Worm (Caenorhabditis elegans) whole organism, L1 larva: ENCODE results near the gene T25B9.6.

Source experiments
- Y116A8C.19 ChIP-seq: sonication (generic microtip); optimal IDR thresholded peaks from 2 replicates; lab custom pipeline; 2016; ENCODE audit warnings: missing compliant biosample characterization, missing genetic modification characterization, borderline replicate concordance
- aly-2 ChIP-seq: fragments of 150-350 bp; optimal IDR thresholded peaks from 2 replicates; lab custom pipeline; 2014; ENCODE audit warnings: missing biosample characterization, missing genetic modification characterization
- blmp-1 ChIP-seq: fragments of 150-350 bp; optimal IDR thresholded peaks from 2 replicates; lab custom pipeline; 2014; ENCODE audit warnings: missing biosample characterization, missing genetic modification characterization
- ceh-82 ChIP-seq, 3 experiments: fragments of 150-350 bp in 1 of 3; sonication (generic microtip) in 2 of 3; optimal IDR thresholded peaks; 2 replicates each; lab custom pipeline; 2014 to 2017; ENCODE audit warnings: missing biosample characterization in 3 of 3, missing genetic modification characterization in 3 of 3
- dsc-1 ChIP-seq: sonication (generic microtip); optimal IDR thresholded peaks from 2 replicates; lab custom pipeline; 2016; ENCODE audit warnings: mild to moderate bottlenecking, missing genetic modification characterization, missing compliant biosample characterization
- efl-1 ChIP-seq, 4 experiments: fragments of 150-350 bp; optimal IDR thresholded peaks in 3 of 4; peaks in 1 of 4; 1 replicate in 1 of 4; 2 replicates in 3 of 4; lab custom pipeline; 2014; ENCODE audit warnings: missing biosample characterization in 2 of 4, missing genetic modification characterization in 2 of 4, missing genetic modification reagents in 2 of 4
- efl-3 ChIP-seq: fragments of 200-800 bp; sonication (Bioruptor generic); optimal IDR thresholded peaks from 2 replicates; lab custom pipeline; 2018; ENCODE audit warnings: mild to moderate bottlenecking, missing genetic modification characterization, missing compliant biosample characterization
- elt-2 ChIP-seq: sonication (generic microtip); optimal IDR thresholded peaks from 2 replicates; lab custom pipeline; 2016; ENCODE audit warnings: missing genetic modification characterization, mild to moderate bottlenecking, inconsistent platforms, missing compliant biosample characterization, missing genetic modification reagents
- fkh-4 ChIP-seq: sonication (generic microtip); optimal IDR thresholded peaks from 2 replicates; lab custom pipeline; 2016; ENCODE audit warnings: missing compliant biosample characterization, missing genetic modification characterization, borderline replicate concordance
- hlh-4 ChIP-seq: sonication (generic microtip); optimal IDR thresholded peaks from 2 replicates; lab custom pipeline; 2016; ENCODE audit warnings: mild to moderate bottlenecking, missing genetic modification characterization, missing compliant biosample characterization
- isw-1 ChIP-seq: fragments of 200-800 bp; sonication (Bioruptor generic); IDR thresholded peaks from 2 replicates; pipeline ENCODE4 v1.3.6; 2022; ENCODE audit warnings: missing genetic modification characterization, missing compliant biosample characterization
- jun-1 ChIP-seq: fragments of 150-350 bp; optimal IDR thresholded peaks from 2 replicates; lab custom pipeline; 2014; ENCODE audit warnings: missing biosample characterization, missing genetic modification reagents, missing genetic modification characterization
- lin-15B ChIP-seq: fragments of 150-350 bp; sonication (generic microtip); optimal IDR thresholded peaks from 3 replicates; lab custom pipeline; 2014; ENCODE audit warnings: missing biosample characterization, missing genetic modification characterization
- lin-35 ChIP-seq, 2 experiments: fragments of 150-350 bp; optimal IDR thresholded peaks; 2 replicates each; lab custom pipeline; 2014; ENCODE audit warnings: missing biosample characterization in 2 of 2, missing genetic modification characterization in 2 of 2, missing genetic modification reagents in 2 of 2
- lin-39 ChIP-seq: fragments of 150-350 bp; optimal IDR thresholded peaks from 2 replicates; lab custom pipeline; 2014; ENCODE audit warnings: missing biosample characterization, missing genetic modification reagents, missing genetic modification characterization
- lir-3 ChIP-seq: sonication (generic microtip); optimal IDR thresholded peaks from 2 replicates; lab custom pipeline; 2016; ENCODE audit warnings: mild to moderate bottlenecking, missing genetic modification characterization, moderate library complexity, missing compliant biosample characterization; ENCODE audit not compliant: poor library complexity
- lsy-2 ChIP-seq, 2 experiments: fragments of 150-350 bp; optimal IDR thresholded peaks; 2 replicates each; lab custom pipeline; 2014; ENCODE audit warnings: missing biosample characterization in 2 of 2, missing genetic modification characterization in 2 of 2
- nhr-11 ChIP-seq: fragments of 150-350 bp; optimal IDR thresholded peaks from 2 replicates; lab custom pipeline; 2014; ENCODE audit warnings: missing biosample characterization, missing genetic modification characterization
- nhr-20 ChIP-seq: sonication (generic microtip); optimal IDR thresholded peaks from 2 replicates; lab custom pipeline; 2016; ENCODE audit warnings: mild to moderate bottlenecking, missing genetic modification characterization, missing compliant biosample characterization
- nhr-237 ChIP-seq: fragments of 150-350 bp; optimal IDR thresholded peaks from 2 replicates; lab custom pipeline; 2014; ENCODE audit warnings: missing biosample characterization, missing genetic modification characterization
- nhr-28 ChIP-seq: fragments of 150-350 bp; optimal IDR thresholded peaks from 2 replicates; lab custom pipeline; 2014; ENCODE audit warnings: missing biosample characterization, missing genetic modification characterization
- nhr-71 ChIP-seq: sonication (generic microtip); optimal IDR thresholded peaks from 2 replicates; lab custom pipeline; 2016; ENCODE audit warnings: mild to moderate bottlenecking, missing genetic modification characterization, moderate library complexity, missing compliant biosample characterization
- nhr-77 ChIP-seq: fragments of 150-350 bp; optimal IDR thresholded peaks from 2 replicates; lab custom pipeline; 2014; ENCODE audit warnings: missing biosample characterization, missing genetic modification characterization
- nhr-84 ChIP-seq: sonication (generic microtip); optimal IDR thresholded peaks from 2 replicates; lab custom pipeline; 2017; ENCODE audit warnings: missing biosample characterization, missing genetic modification characterization
- nhr-90 ChIP-seq: sonication (generic microtip); optimal IDR thresholded peaks from 2 replicates; lab custom pipeline; 2016; ENCODE audit warnings: mild to moderate bottlenecking, missing genetic modification characterization, missing compliant biosample characterization; ENCODE audit not compliant: poor library complexity
- pag-3 ChIP-seq: sonication (generic microtip); optimal IDR thresholded peaks from 2 replicates; lab custom pipeline; 2017; ENCODE audit warnings: missing genetic modification characterization, mild to moderate bottlenecking, missing compliant biosample characterization, antibody characterized with exemption, borderline replicate concordance; ENCODE audit not compliant: insufficient read depth
- pqm-1 ChIP-seq: sonication (generic microtip); optimal IDR thresholded peaks from 3 replicates; lab custom pipeline; 2017; ENCODE audit warnings: missing biosample characterization, missing genetic modification characterization
- skn-1 ChIP-seq: fragments of 150-350 bp; optimal IDR thresholded peaks from 2 replicates; lab custom pipeline; 2014; ENCODE audit warnings: missing biosample characterization, missing genetic modification characterization
- sox-4 ChIP-seq: sonication (generic microtip); optimal IDR thresholded peaks from 2 replicates; lab custom pipeline; 2016; ENCODE audit warnings: missing genetic modification characterization, missing compliant biosample characterization
- sptf-1 ChIP-seq: fragments of 150-350 bp; optimal IDR thresholded peaks from 2 replicates; lab custom pipeline; 2014; ENCODE audit warnings: missing biosample characterization, missing genetic modification characterization
- swsn-7 ChIP-seq: sonication (generic microtip); optimal IDR thresholded peaks from 2 replicates; lab custom pipeline; 2016; ENCODE audit warnings: missing genetic modification characterization, missing compliant biosample characterization
- tbx-2 ChIP-seq: sonication (generic microtip); optimal IDR thresholded peaks from 2 replicates; lab custom pipeline; 2016; ENCODE audit warnings: missing genetic modification characterization, missing compliant biosample characterization
- unc-30 ChIP-seq: sonication (generic microtip); optimal IDR thresholded peaks from 2 replicates; lab custom pipeline; 2017; ENCODE audit warnings: missing biosample characterization, missing genetic modification characterization
- zag-1 ChIP-seq: fragments of 150-350 bp; optimal IDR thresholded peaks from 2 replicates; lab custom pipeline; 2014; ENCODE audit warnings: missing biosample characterization, missing genetic modification characterization
- zip-4 ChIP-seq: fragments of 200-800 bp; sonication (Bioruptor generic); optimal IDR thresholded peaks from 2 replicates; lab custom pipeline; 2018; ENCODE audit warnings: mild to moderate bottlenecking, missing genetic modification characterization, moderate library complexity, missing compliant biosample characterization

T25B9.6 gene

ce11 chrIV:10761344-10761743, 3.4 kb downstream of the T25B9.6 start, which contains the start of gene ugt-54:
ugt-54 (plus strand) TSS chrIV:10761698.
- TF ChIP-seq blmp-1 (tag; lab: Kevin White, UChicago) (no peak), isw-1 (GFP tag; lab: Robert Waterston, UW) (no peak), pag-3 (tag; lab: Kevin White, UChicago) (no peak), elt-2 (tag; lab: Kevin White, UChicago) (peak; percentile 46), nhr-237 (no peak), pqm-1 (no peak), nhr-90 (tag; lab: Kevin White, UChicago) (peak; percentile 15), skn-1 (tag; lab: Kevin White, UChicago) (no peak), ceh-82 (tag; optimal IDR thresholded peaks at IDR 0.05; lab: Kevin White, UChicago) (no peak), efl-3 (GFP tag; lab: Kevin White, UChicago) (no peak), nhr-84 (no peak), jun-1 (no peak), lin-35 (GFP tag; optimal IDR thresholded peaks at IDR 0.05; lab: Kevin White, UChicago) (peak in 1 of 2 experiments; percentile 0), lin-39 (tag; lab: Kevin White, UChicago) (no peak), lin-15B (tag; lab: Kevin White, UChicago) (no peak), hlh-4 (tag; lab: Kevin White, UChicago) (no peak), unc-30 (tag; lab: Kevin White, UChicago) (no peak)

- TF ChIP-seq Y116A8C.19, result no peak
- no peak for TF ChIP-seq lsy-2 (tag; optimal IDR thresholded peaks at IDR 0.05; lab: Kevin White, UChicago)
- TF ChIP-seq aly-2 (tag; lab: Kevin White, UChicago), result no peak
- no peak for TF ChIP-seq tbx-2 (tag; lab: Kevin White, UChicago)
- no peak for TF ChIP-seq swsn-7 (tag; lab: Kevin White, UChicago)
- TF ChIP-seq lin-35 (GFP tag; optimal IDR thresholded peaks at IDR 0.05; lab: Kevin White, UChicago), result no peak
- no peak for TF ChIP-seq nhr-71 (tag; lab: Kevin White, UChicago)
- TF ChIP-seq lin-15B (tag; lab: Kevin White, UChicago), result no peak
- TF ChIP-seq lin-39 (tag; lab: Kevin White, UChicago), result no peak
- TF ChIP-seq jun-1, result no peak
- TF ChIP-seq nhr-20, result no peak
- TF ChIP-seq zag-1 (tag; lab: Kevin White, UChicago), result no peak
- no peak for TF ChIP-seq nhr-77 (tag; lab: Kevin White, UChicago)
- TF ChIP-seq nhr-11 (tag; lab: Kevin White, UChicago), result no peak
- no peak for TF ChIP-seq sox-4
- TF ChIP-seq lir-3, result no peak
- TF ChIP-seq blmp-1 (tag; lab: Kevin White, UChicago), result no peak
- no peak for TF ChIP-seq unc-30 (tag; lab: Kevin White, UChicago)
- TF ChIP-seq isw-1 (GFP tag; lab: Robert Waterston, UW), result no peak
- TF ChIP-seq sptf-1 (tag; lab: Kevin White, UChicago), result no peak
Measured at ce11 chrIV:10764206-10764605, 6.3 kb downstream of the T25B9.6 start, which contains the start of gene T25B9.11. T25B9.11 (plus strand) TSS chrIV:10764506.

- no peak for TF ChIP-seq fkh-4 (tag; lab: Kevin White, UChicago)
Measured at ce11 chrIV:10765053-10765452, 7.1 kb downstream of the T25B9.6 start, which contains the start of gene T25B9.12. T25B9.12 (plus strand) TSS chrIV:10765353.

- no peak for TF ChIP-seq dsc-1 (tag; lab: Kevin White, UChicago)
- TF ChIP-seq zip-4 (GFP tag; lab: Kevin White, UChicago), result no peak
- no peak for TF ChIP-seq nhr-28 (tag; lab: Kevin White, UChicago)
- TF ChIP-seq efl-1 (optimal IDR thresholded peaks at IDR 0.05; lab: Kevin White, UChicago), result no peak
- TF ChIP-seq efl-1 (GFP tag; optimal IDR thresholded peaks at IDR 0.05 in 1 of 2; lab: Kevin White, UChicago), result peak in 1 of 2 experiments; percentile 4
Measured at ce11 chrIV:10766071-10766470, 8.1 kb downstream of the T25B9.6 start.
